Worm (Caenorhabditis elegans) whole organism, L2 larva: ENCODE results near the gene tmed-1.

Experiments
- C34F6.9 ChIP-seq: fragments of 150-350 bp; optimal IDR thresholded peaks from 2 replicates; lab custom pipeline; 2014; ENCODE audit warnings: missing biosample characterization, missing genetic modification characterization
- F13H6.1 ChIP-seq: sonication (generic microtip); optimal IDR thresholded peaks from 2 replicates; lab custom pipeline; 2016; ENCODE audit warnings: missing genetic modification characterization, missing compliant biosample characterization
- R02D3.7 ChIP-seq: fragments of 150-350 bp; optimal IDR thresholded peaks from 2 replicates; lab custom pipeline; 2014; ENCODE audit warnings: missing biosample characterization, missing genetic modification characterization
- Y55F3AM.14 ChIP-seq: fragments of 200-800 bp; sonication (Bioruptor generic); optimal IDR thresholded peaks from 2 replicates; lab custom pipeline; 2018; ENCODE audit warnings: mild to moderate bottlenecking, missing genetic modification characterization, missing compliant biosample characterization
- alr-1 ChIP-seq: fragments of 150-350 bp; optimal IDR thresholded peaks from 2 replicates; lab custom pipeline; 2014; ENCODE audit warnings: missing biosample characterization, missing genetic modification characterization
- aly-2 ChIP-seq: fragments of 150-350 bp; optimal IDR thresholded peaks from 2 replicates; lab custom pipeline; 2014; ENCODE audit warnings: missing biosample characterization, missing genetic modification characterization
- ama-1 ChIP-seq: fragments of 150-350 bp; optimal IDR thresholded peaks from 2 replicates; lab custom pipeline; 2018; ENCODE audit warnings: inconsistent platforms
- blmp-1 ChIP-seq: sonication (generic microtip); optimal IDR thresholded peaks from 2 replicates; lab custom pipeline; 2017; ENCODE audit warnings: missing genetic modification characterization, mild to moderate bottlenecking, missing compliant biosample characterization, antibody characterized with exemption, moderate library complexity; ENCODE audit not compliant: insufficient read depth
- ceh-16 ChIP-seq: fragments of 150-350 bp; optimal IDR thresholded peaks from 2 replicates; lab custom pipeline; 2014; ENCODE audit warnings: missing biosample characterization, missing genetic modification characterization
- ceh-82 ChIP-seq: fragments of 150-350 bp; optimal IDR thresholded peaks from 2 replicates; lab custom pipeline; 2014; ENCODE audit warnings: missing biosample characterization, missing genetic modification characterization
- crh-2 ChIP-seq: sonication (generic microtip); optimal IDR thresholded peaks from 2 replicates; lab custom pipeline; 2017; ENCODE audit warnings: missing biosample characterization, missing genetic modification characterization
- dmd-4 ChIP-seq: sonication (generic microtip); optimal IDR thresholded peaks from 2 replicates; lab custom pipeline; 2017; ENCODE audit warnings: missing biosample characterization, missing genetic modification characterization
- egl-27 ChIP-seq: sonication (generic microtip); optimal IDR thresholded peaks from 3 replicates; lab custom pipeline; 2017; ENCODE audit warnings: missing biosample characterization, missing genetic modification reagents, missing genetic modification characterization
- elt-1 ChIP-seq: fragments of 150-350 bp; optimal IDR thresholded peaks from 2 replicates; lab custom pipeline; 2014; ENCODE audit warnings: missing biosample characterization, missing genetic modification characterization
- fos-1 ChIP-seq: fragments of 150-350 bp; optimal IDR thresholded peaks from 2 replicates; lab custom pipeline; 2014; ENCODE audit warnings: missing biosample characterization, missing genetic modification characterization
- gmeb-1 ChIP-seq: fragments of 150-350 bp; optimal IDR thresholded peaks from 2 replicates; lab custom pipeline; 2014; ENCODE audit warnings: missing biosample characterization, missing genetic modification characterization
- lin-11 ChIP-seq: fragments of 150-350 bp; sonication (generic microtip); optimal IDR thresholded peaks from 2 replicates; lab custom pipeline; 2014; ENCODE audit warnings: missing biosample characterization, missing genetic modification characterization, inconsistent platforms, mixed read lengths
- lin-13 ChIP-seq: fragments of 150-350 bp; optimal IDR thresholded peaks from 2 replicates; lab custom pipeline; 2014; ENCODE audit warnings: missing biosample characterization, missing genetic modification reagents, missing genetic modification characterization
- lin-39 ChIP-seq: fragments of 150-350 bp; optimal IDR thresholded peaks from 2 replicates; lab custom pipeline; 2014; ENCODE audit warnings: missing biosample characterization, missing genetic modification reagents, missing genetic modification characterization
- lsy-2 ChIP-seq, 2 experiments: fragments of 150-350 bp in 1 of 2; sonication (generic microtip) in 1 of 2; optimal IDR thresholded peaks; 2 replicates each; lab custom pipeline; 2014 to 2017; ENCODE audit warnings: missing biosample characterization in 2 of 2, missing genetic modification characterization in 2 of 2
- mab-5 ChIP-seq: fragments of 150-350 bp; optimal IDR thresholded peaks from 2 replicates; lab custom pipeline; 2014; ENCODE audit warnings: missing biosample characterization, missing genetic modification characterization
- mbf-1 ChIP-seq: sonication (generic microtip); optimal IDR thresholded peaks from 2 replicates; lab custom pipeline; 2017; ENCODE audit warnings: missing biosample characterization, missing genetic modification characterization
- mdl-1 ChIP-seq, 2 experiments: fragments of 150-350 bp in 1 of 2; sonication (generic microtip) in 1 of 2; optimal IDR thresholded peaks; 2 replicates each; lab custom pipeline; 2017; ENCODE audit warnings: missing biosample characterization in 2 of 2, missing genetic modification characterization in 2 of 2
- nhr-10 ChIP-seq: sonication (generic microtip); optimal IDR thresholded peaks from 2 replicates; lab custom pipeline; 2017; ENCODE audit warnings: missing biosample characterization, missing genetic modification characterization
- nhr-12 ChIP-seq: fragments of 150-350 bp; optimal IDR thresholded peaks from 2 replicates; lab custom pipeline; 2014; ENCODE audit warnings: missing biosample characterization, missing genetic modification characterization
- nhr-129 ChIP-seq: fragments of 150-350 bp; optimal IDR thresholded peaks from 2 replicates; lab custom pipeline; 2014; ENCODE audit warnings: missing biosample characterization, missing genetic modification characterization
- nhr-21 ChIP-seq: fragments of 150-350 bp; optimal IDR thresholded peaks from 2 replicates; lab custom pipeline; 2014; ENCODE audit warnings: missing biosample characterization, missing genetic modification characterization
- nhr-23 ChIP-seq: fragments of 150-350 bp; optimal IDR thresholded peaks from 2 replicates; lab custom pipeline; 2014; ENCODE audit warnings: missing biosample characterization, missing genetic modification reagents, missing genetic modification characterization
- nhr-25 ChIP-seq: fragments of 150-350 bp; sonication (generic microtip); optimal IDR thresholded peaks from 3 replicates; lab custom pipeline; 2014; ENCODE audit warnings: missing biosample characterization, missing genetic modification characterization
- nhr-6 ChIP-seq: fragments of 150-350 bp; optimal IDR thresholded peaks from 2 replicates; lab custom pipeline; 2014; ENCODE audit warnings: missing biosample characterization, missing genetic modification characterization
- peb-1 ChIP-seq: fragments of 150-350 bp; optimal IDR thresholded peaks from 2 replicates; lab custom pipeline; 2014; ENCODE audit warnings: missing biosample characterization, missing genetic modification characterization
- sem-4 ChIP-seq: fragments of 150-350 bp; optimal IDR thresholded peaks from 2 replicates; lab custom pipeline; 2014; ENCODE audit warnings: missing biosample characterization, missing genetic modification reagents, missing genetic modification characterization
- skn-1 ChIP-seq: sonication (generic microtip); optimal IDR thresholded peaks from 2 replicates; lab custom pipeline; 2017; ENCODE audit warnings: missing biosample characterization, missing genetic modification characterization
- sma-3 ChIP-seq: sonication (generic microtip); optimal IDR thresholded peaks from 2 replicates; lab custom pipeline; 2016; ENCODE audit warnings: missing genetic modification reagents, missing genetic modification characterization, missing compliant biosample characterization
- sma-9 ChIP-seq, 2 experiments: fragments of 150-350 bp in 1 of 2; sonication (generic microtip) in 1 of 2; optimal IDR thresholded peaks; 2 replicates each; lab custom pipeline; 2014 to 2016; ENCODE audit warnings: missing genetic modification characterization in 2 of 2, mild to moderate bottlenecking in 1 of 2, missing biosample characterization in 1 of 2, missing compliant biosample characterization in 1 of 2, missing genetic modification reagents in 1 of 2, moderate library complexity in 1 of 2
- unc-39 ChIP-seq: fragments of 150-350 bp; optimal IDR thresholded peaks from 2 replicates; lab custom pipeline; 2014; ENCODE audit warnings: missing biosample characterization, missing genetic modification characterization
- unc-55 ChIP-seq: fragments of 150-350 bp; sonication (generic microtip); optimal IDR thresholded peaks from 3 replicates; lab custom pipeline; 2014; ENCODE audit warnings: missing biosample characterization, missing genetic modification reagents, missing genetic modification characterization
- zag-1 ChIP-seq: fragments of 150-350 bp; optimal IDR thresholded peaks from 2 replicates; lab custom pipeline; 2014; ENCODE audit warnings: missing biosample characterization, missing genetic modification characterization
- ztf-1 ChIP-seq: fragments of 200-800 bp; sonication (Bioruptor generic); conservative IDR thresholded peaks from 2 replicates; pipeline ENCODE4 v1.3.6; 2022; ENCODE audit warnings: missing genetic modification characterization, missing compliant biosample characterization
- ztf-11 ChIP-seq: sonication (generic microtip); optimal IDR thresholded peaks from 2 replicates; lab custom pipeline; 2017; ENCODE audit warnings: missing biosample characterization, missing genetic modification characterization
- ztf-4 ChIP-seq: fragments of 150-350 bp; optimal IDR thresholded peaks from 2 replicates; lab custom pipeline; 2014; ENCODE audit warnings: missing biosample characterization, missing genetic modification characterization

Gene tmed-1

ce11 chrIV:12035422-12035821 is 42.5 kb downstream of the tmed-1 start:
- TF ChIP-seq fos-1 (tag; lab: Kevin White, UChicago) (no peak), ztf-4 (tag; lab: Kevin White, UChicago) (no peak), F13H6.1 (tag; lab: Kevin White, UChicago) (no peak), Y55F3AM.14 (GFP tag; lab: Kevin White, UChicago) (no peak)

DNA sequence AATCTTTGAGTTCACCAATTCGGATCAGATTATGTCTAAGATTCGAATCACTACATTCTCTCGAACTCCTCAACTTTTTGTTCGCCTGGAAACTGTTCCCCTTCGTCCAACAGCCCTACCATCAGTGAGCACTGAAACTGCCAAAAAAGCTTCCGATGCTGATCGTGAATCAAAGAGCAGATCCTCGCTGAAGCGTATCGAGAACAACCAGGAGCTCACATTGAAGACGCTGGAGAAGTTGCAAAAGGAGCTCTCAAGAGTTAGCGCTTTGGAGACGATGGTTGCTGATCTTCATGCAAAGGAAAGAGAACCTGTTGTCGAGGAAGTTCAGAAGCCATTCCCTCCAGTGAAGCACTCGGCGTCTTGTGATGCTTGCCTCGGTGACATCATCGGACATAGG is 43.2 kb downstream of the tmed-1 start:
- TF ChIP-seq nhr-129 (tag; lab: Kevin White, UChicago) (peak; percentile 13), zag-1 (no peak), nhr-12 (tag; lab: Kevin White, UChicago) (no peak), lin-39 (tag; lab: Kevin White, UChicago) (no peak), ama-1 (lab: Kevin White, UChicago) (peak; percentile 26)

- TF ChIP-seq nhr-25 (tag; lab: Kevin White, UChicago) = no peak
- peak; percentile 20 for TF ChIP-seq C34F6.9 (tag; lab: Kevin White, UChicago)
- TF ChIP-seq ztf-4 (tag; lab: Kevin White, UChicago) = peak; percentile 43
- peak in 1 of 2 experiments; percentile 20 for TF ChIP-seq lsy-2 (tag; optimal IDR thresholded peaks at IDR 0.05; lab: Kevin White, UChicago)
- TF ChIP-seq nhr-129 (tag; lab: Kevin White, UChicago) = peak; percentile 72
Observed at ce11 chrIV:12033985-12034384, 44.0 kb downstream of the tmed-1 start, which contains the start of gene sqst-1. sqst-1 (plus strand) TSS chrIV:12034282.

DNA sequence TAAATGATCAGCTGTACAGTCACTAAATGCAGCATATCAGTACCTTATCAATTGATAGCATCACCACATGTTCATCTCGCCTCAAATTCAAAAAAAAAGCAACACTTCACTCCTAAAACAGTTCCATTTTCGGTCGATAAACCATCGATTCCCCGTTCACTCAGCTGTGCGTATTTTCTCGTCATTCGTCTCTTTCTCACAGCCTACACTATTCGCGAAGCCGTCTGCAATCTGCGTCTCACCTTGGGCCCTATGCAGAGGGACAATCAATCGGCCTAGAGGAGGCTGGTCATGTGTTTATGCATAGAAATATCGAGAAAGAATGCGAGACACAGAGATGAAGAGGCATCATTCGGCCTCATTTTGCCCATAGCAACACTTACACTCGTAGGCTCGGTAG is 45.6 kb downstream of the tmed-1 start:
- TF ChIP-seq nhr-25 (tag; lab: Kevin White, UChicago) (peak; percentile 89), skn-1 (tag; lab: Kevin White, UChicago) (no peak), nhr-10 (tag; lab: Kevin White, UChicago) (no peak), lin-11 (tag; lab: Kevin White, UChicago) (peak; percentile 54), crh-2 (peak; percentile 87), ama-1 (lab: Kevin White, UChicago) (peak; percentile 77), C34F6.9 (tag; lab: Kevin White, UChicago) (peak; percentile 98), fos-1 (tag; lab: Kevin White, UChicago) (peak; percentile 85), ceh-16 (tag; lab: Kevin White, UChicago) (peak; percentile 22), ztf-11 (tag; lab: Kevin White, UChicago) (no peak), ztf-1 (GFP tag; lab: Robert Waterston, UW) (no peak), nhr-129 (tag; lab: Kevin White, UChicago) (peak; percentile 99), ztf-4 (tag; lab: Kevin White, UChicago) (peak; percentile 81), sma-3 (GFP tag; lab: Kevin White, UChicago) (peak; percentile 92), dmd-4 (tag; lab: Kevin White, UChicago) (no peak), zag-1 (peak; percentile 28), peb-1 (tag; lab: Kevin White, UChicago) (no peak), Y55F3AM.14 (GFP tag; lab: Kevin White, UChicago) (peak; percentile 26), unc-55 (GFP tag; lab: Kevin White, UChicago) (peak; percentile 68), mab-5 (tag; lab: Kevin White, UChicago) (no peak), nhr-23 (tag; lab: Kevin White, UChicago) (no peak), sma-9 (GFP tag; optimal IDR thresholded peaks at IDR 0.05; lab: Kevin White, UChicago) (peak; percentile 81), sma-9 (tag; optimal IDR thresholded peaks at IDR 0.05; lab: Kevin White, UChicago) (no peak), sem-4 (tag; lab: Kevin White, UChicago) (peak; percentile 89), ceh-82 (no peak), lin-13 (GFP tag; lab: Kevin White, UChicago) (peak; percentile 68), blmp-1 (tag; lab: Kevin White, UChicago) (peak; percentile 15), nhr-21 (tag; lab: Kevin White, UChicago) (peak; percentile 80), aly-2 (tag; lab: Kevin White, UChicago) (no peak), alr-1 (tag; lab: Kevin White, UChicago) (peak; percentile 28), lsy-2 (tag; optimal IDR thresholded peaks at IDR 0.05; lab: Kevin White, UChicago) (peak; percentile 52 to 87), nhr-6 (tag; lab: Kevin White, UChicago) (peak; percentile 66), egl-27 (peak; percentile 61), elt-1 (tag; lab: Kevin White, UChicago) (no peak), nhr-12 (tag; lab: Kevin White, UChicago) (no peak), mdl-1 (tag; optimal IDR thresholded peaks at IDR 0.05; lab: Kevin White, UChicago) (peak in 1 of 2 experiments; percentile 55), mbf-1 (tag; lab: Kevin White, UChicago) (no peak), gmeb-1 (peak; percentile 64), R02D3.7 (tag; lab: Kevin White, UChicago) (no peak), F13H6.1 (tag; lab: Kevin White, UChicago) (peak; percentile 91), unc-39 (tag; lab: Kevin White, UChicago) (no peak)
